Worm (Caenorhabditis elegans) whole organism, late embryonic: ENCODE data around the gene ret-1.
A peak's percentile ranks its signal among the peaks of the same experiment; 100 is the strongest.

Experiments
- C08G9.2 ChIP-seq: sonication (generic microtip); optimal IDR thresholded peaks from 2 replicates; lab custom pipeline; 2016; ENCODE audit warnings: mild to moderate bottlenecking, missing genetic modification characterization, moderate library complexity, missing compliant biosample characterization
- C38D4.7 ChIP-seq: fragments of 200-800 bp; sonication (Bioruptor generic); optimal IDR thresholded peaks from 2 replicates; lab custom pipeline; 2018; ENCODE audit warnings: mild to moderate bottlenecking, missing genetic modification characterization, moderate library complexity, missing compliant biosample characterization
- K02D7.2 ChIP-seq: sonication (generic microtip); optimal IDR thresholded peaks from 2 replicates; lab custom pipeline; 2017; ENCODE audit warnings: mild to moderate bottlenecking, missing genetic modification characterization, missing compliant biosample characterization
- K09A11.1 ChIP-seq: sonication (generic microtip); optimal IDR thresholded peaks from 2 replicates; lab custom pipeline; 2017; ENCODE audit warnings: antibody characterized with exemption, mild to moderate bottlenecking, missing genetic modification characterization, missing compliant biosample characterization; ENCODE audit not compliant: insufficient read depth
- T23F11.4 ChIP-seq: fragments of 200-800 bp; sonication (Bioruptor generic); optimal IDR thresholded peaks from 2 replicates; lab custom pipeline; 2018; ENCODE audit warnings: mild to moderate bottlenecking, missing genetic modification characterization, missing compliant biosample characterization
- Y22D7AL.16 ChIP-seq: sonication (generic microtip); optimal IDR thresholded peaks from 2 replicates; lab custom pipeline; 2016; ENCODE audit warnings: missing genetic modification characterization, missing compliant biosample characterization
- ceh-18 ChIP-seq: sonication (generic microtip); optimal IDR thresholded peaks from 2 replicates; lab custom pipeline; 2016; ENCODE audit warnings: missing genetic modification characterization, missing compliant biosample characterization
- ceh-19 ChIP-seq: fragments of 200-800 bp; sonication (Bioruptor generic); optimal IDR thresholded peaks from 2 replicates; lab custom pipeline; 2018; ENCODE audit warnings: mild to moderate bottlenecking, missing genetic modification characterization, missing compliant biosample characterization
- ceh-2 ChIP-seq: sonication (generic microtip); optimal IDR thresholded peaks from 2 replicates; lab custom pipeline; 2016; ENCODE audit warnings: missing genotype, missing genetic modification characterization, missing compliant biosample characterization
- ceh-22 ChIP-seq: sonication (generic microtip); optimal IDR thresholded peaks from 2 replicates; lab custom pipeline; 2017; ENCODE audit warnings: missing biosample characterization, missing genetic modification characterization
- ceh-24 ChIP-seq: sonication (generic microtip); optimal IDR thresholded peaks from 2 replicates; lab custom pipeline; 2016; ENCODE audit warnings: mild to moderate bottlenecking, missing genetic modification characterization, missing compliant biosample characterization
- ceh-30 ChIP-seq: fragments of 150-350 bp; optimal IDR thresholded peaks from 2 replicates; lab custom pipeline; 2014; ENCODE audit warnings: missing biosample characterization, missing genetic modification characterization
- ceh-34 ChIP-seq: sonication (generic microtip); optimal IDR thresholded peaks from 2 replicates; lab custom pipeline; 2016; ENCODE audit warnings: mild to moderate bottlenecking, missing genetic modification characterization, missing compliant biosample characterization
- ceh-45 ChIP-seq: fragments of 200-800 bp; sonication (Bioruptor generic); IDR thresholded peaks from 2 replicates; pipeline ENCODE4 v1.3.6; 2022; ENCODE audit warnings: missing genetic modification reagents, missing genetic modification characterization, missing compliant biosample characterization
- ceh-6 ChIP-seq: fragments of 200-800 bp; sonication (Bioruptor generic); optimal IDR thresholded peaks from 2 replicates; lab custom pipeline; 2018; ENCODE audit warnings: mild to moderate bottlenecking, missing genetic modification characterization, missing compliant biosample characterization
- ceh-9 ChIP-seq: sonication (generic microtip); optimal IDR thresholded peaks from 2 replicates; lab custom pipeline; 2016; ENCODE audit warnings: mild to moderate bottlenecking, missing genetic modification characterization, inconsistent platforms, missing compliant biosample characterization
- dmd-4 ChIP-seq: sonication (generic microtip); optimal IDR thresholded peaks from 2 replicates; lab custom pipeline; 2016; ENCODE audit warnings: borderline replicate concordance, missing genetic modification characterization, missing compliant biosample characterization
- dve-1 ChIP-seq: sonication (generic microtip); optimal IDR thresholded peaks from 2 replicates; lab custom pipeline; 2017; ENCODE audit warnings: antibody characterized with exemption, mild to moderate bottlenecking, missing genetic modification characterization, missing compliant biosample characterization
- elt-2 ChIP-seq: sonication (generic microtip); optimal IDR thresholded peaks from 2 replicates; lab custom pipeline; 2016; ENCODE audit warnings: missing genetic modification reagents, missing genetic modification characterization, missing compliant biosample characterization
- fkh-10 ChIP-seq: fragments of 150-350 bp; optimal IDR thresholded peaks from 2 replicates; lab custom pipeline; 2014; ENCODE audit warnings: missing biosample characterization, missing genetic modification reagents, missing genetic modification characterization
- hlh-6 ChIP-seq: sonication (generic microtip); optimal IDR thresholded peaks from 2 replicates; lab custom pipeline; 2016; ENCODE audit warnings: missing genotype, missing genetic modification characterization, missing compliant biosample characterization
- hlh-8 ChIP-seq: sonication (generic microtip); optimal IDR thresholded peaks from 2 replicates; lab custom pipeline; 2016; ENCODE audit warnings: missing genotype, missing genetic modification characterization, missing compliant biosample characterization
- madf-2 ChIP-seq: sonication (generic microtip); optimal IDR thresholded peaks from 2 replicates; lab custom pipeline; 2017; ENCODE audit warnings: missing genetic modification characterization, missing compliant biosample characterization
- mec-3 ChIP-seq: sonication (generic microtip); optimal IDR thresholded peaks from 2 replicates; lab custom pipeline; 2016; ENCODE audit warnings: borderline replicate concordance, missing genetic modification characterization, missing compliant biosample characterization
- nfya-1 ChIP-seq: sonication (generic microtip); optimal IDR thresholded peaks from 2 replicates; lab custom pipeline; 2017; ENCODE audit warnings: missing genetic modification characterization, mild to moderate bottlenecking, missing compliant biosample characterization, antibody characterized with exemption, moderate library complexity
- nhr-11 ChIP-seq: fragments of 150-350 bp; optimal IDR thresholded peaks from 2 replicates; lab custom pipeline; 2014; ENCODE audit warnings: missing biosample characterization, missing genetic modification characterization
- npax-4 ChIP-seq: sonication (generic microtip); optimal IDR thresholded peaks from 2 replicates; lab custom pipeline; 2016; ENCODE audit warnings: missing genetic modification characterization, missing compliant biosample characterization
- odd-2 ChIP-seq: sonication (generic microtip); optimal IDR thresholded peaks from 2 replicates; lab custom pipeline; 2017; ENCODE audit warnings: antibody characterized with exemption, mild to moderate bottlenecking, missing genetic modification characterization, missing compliant biosample characterization
- pax-1 ChIP-seq: fragments of 150-350 bp; optimal IDR thresholded peaks from 2 replicates; lab custom pipeline; 2014; ENCODE audit warnings: missing biosample characterization, missing genetic modification characterization
- pha-2 ChIP-seq: sonication (generic microtip); optimal IDR thresholded peaks from 2 replicates; lab custom pipeline; 2017; ENCODE audit warnings: mild to moderate bottlenecking, missing genetic modification characterization, missing compliant biosample characterization
- pha-4 ChIP-seq: fragments of 150-350 bp; optimal IDR thresholded peaks from 2 replicates; lab custom pipeline; 2018; ENCODE audit warnings: missing biosample characterization, missing genetic modification reagents, missing genetic modification characterization
- pqm-1 ChIP-seq: sonication (generic microtip); optimal IDR thresholded peaks from 2 replicates; lab custom pipeline; 2016; ENCODE audit warnings: missing genetic modification characterization, missing compliant biosample characterization
- rnt-1 ChIP-seq: sonication (generic microtip); optimal IDR thresholded peaks from 2 replicates; lab custom pipeline; 2016; ENCODE audit warnings: missing genetic modification characterization, missing compliant biosample characterization
- sox-4 ChIP-seq: sonication (generic microtip); optimal IDR thresholded peaks from 2 replicates; lab custom pipeline; 2017; ENCODE audit warnings: mild to moderate bottlenecking, missing genetic modification characterization, inconsistent platforms, missing compliant biosample characterization
- syd-9 ChIP-seq: sonication (generic microtip); optimal IDR thresholded peaks from 2 replicates; lab custom pipeline; 2016; ENCODE audit warnings: mild to moderate bottlenecking, missing genetic modification characterization, moderate library complexity, missing compliant biosample characterization
- tbx-7 ChIP-seq: sonication (generic microtip); optimal IDR thresholded peaks from 2 replicates; lab custom pipeline; 2016; ENCODE audit warnings: missing genotype, missing genetic modification characterization, missing compliant biosample characterization
- unc-3 ChIP-seq, 2 experiments: fragments of 200-800 bp in 1 of 2; sonication (Bioruptor generic) in 1 of 2; sonication (generic microtip) in 1 of 2; conservative IDR thresholded peaks in 1 of 2; optimal IDR thresholded peaks in 1 of 2; 2 replicates each; pipeline versions ENCODE4 v1.3.6 to Lab custom; 2016 to 2022; ENCODE audit warnings: missing compliant biosample characterization in 2 of 2, missing genetic modification characterization in 2 of 2, missing genetic modification reagents in 1 of 2
- unc-42 ChIP-seq: sonication (generic microtip); optimal IDR thresholded peaks from 2 replicates; lab custom pipeline; 2016; ENCODE audit warnings: missing genotype, missing genetic modification characterization, missing compliant biosample characterization
- unc-55 ChIP-seq: sonication (generic microtip); optimal IDR thresholded peaks from 2 replicates; lab custom pipeline; 2017; ENCODE audit warnings: missing biosample characterization, missing genetic modification reagents, missing genetic modification characterization
- unc-86 ChIP-seq: sonication (generic microtip); optimal IDR thresholded peaks from 2 replicates; lab custom pipeline; 2016; ENCODE audit warnings: missing genetic modification characterization, missing compliant biosample characterization
- zip-5 ChIP-seq: sonication (generic microtip); optimal IDR thresholded peaks from 2 replicates; lab custom pipeline; 2016; ENCODE audit warnings: missing genetic modification characterization, missing compliant biosample characterization

The ret-1 gene

ce11 chrV:14871365-14871764 is 24.2 kb upstream of the ret-1 start, which contains the start of gene ZC412.3:
TSS of gene ZC412.3 (minus strand) at chrV:14871547.
- no peak for TF ChIP-seq dmd-4
- TF ChIP-seq ceh-2 (tag; lab: Kevin White, UChicago), result no peak
- no peak for TF ChIP-seq unc-3 (GFP tag; conservative IDR thresholded peaks at IDR 0.05; lab: Robert Waterston, UW)
- no peak for TF ChIP-seq unc-3 (tag; optimal IDR thresholded peaks at IDR 0.05; lab: Kevin White, UChicago)
- TF ChIP-seq ceh-45 (GFP tag; lab: Robert Waterston, UW), result no peak
- TF ChIP-seq unc-55 (GFP tag; lab: Kevin White, UChicago), result peak; percentile 10
- TF ChIP-seq zip-5, result no peak
- TF ChIP-seq odd-2 (tag; lab: Kevin White, UChicago), result no peak
- TF ChIP-seq dve-1, result no peak
- no peak for TF ChIP-seq unc-86 (tag; lab: Kevin White, UChicago)
- TF ChIP-seq ceh-18 (tag; lab: Kevin White, UChicago), result peak; percentile 56
- no peak for TF ChIP-seq C08G9.2 (tag; lab: Kevin White, UChicago)
- no peak for TF ChIP-seq tbx-7 (tag; lab: Kevin White, UChicago)
- no peak for TF ChIP-seq sox-4 (tag; lab: Kevin White, UChicago)
- TF ChIP-seq mec-3 (tag; lab: Kevin White, UChicago), result no peak
- no peak for TF ChIP-seq K09A11.1 (tag; lab: Kevin White, UChicago)
- no peak for TF ChIP-seq rnt-1 (tag; lab: Kevin White, UChicago)
- TF ChIP-seq, all 69 proteins: peak for 2

ce11 chrV:14868181-14868580 is 21.0 kb upstream of the ret-1 start, which contains the start of gene gcy-14:
TSS of gene gcy-14 (minus strand) at chrV:14868281.
- no peak for TF ChIP-seq ceh-6 (GFP tag; lab: Kevin White, UChicago)
- no peak for TF ChIP-seq pqm-1 (tag; lab: Kevin White, UChicago)
- TF ChIP-seq K02D7.2, result no peak

- TF ChIP-seq C08G9.2 (tag; lab: Kevin White, UChicago) (no peak), zip-5 (no peak), unc-42 (tag; lab: Kevin White, UChicago) (peak; percentile 46)
- TF ChIP-seq, all 69 proteins: peak for 1
These were observed 12.2 kb upstream of the ret-1 start for ce11 chrV:14859380-14859779.

- TF ChIP-seq ceh-22 (tag; lab: Kevin White, UChicago), result no peak
- TF ChIP-seq pha-2 (tag; lab: Kevin White, UChicago), result no peak
- TF ChIP-seq ceh-18 (tag; lab: Kevin White, UChicago), result no peak
- no peak for TF ChIP-seq syd-9 (tag; lab: Kevin White, UChicago)
- no peak for TF ChIP-seq sox-4 (tag; lab: Kevin White, UChicago)
- no peak for TF ChIP-seq nfya-1 (tag; lab: Kevin White, UChicago)
- no peak for TF ChIP-seq Y22D7AL.16 (tag; lab: Kevin White, UChicago)
- no peak for TF ChIP-seq ceh-34 (tag; lab: Kevin White, UChicago)
- TF ChIP-seq hlh-8 (tag; lab: Kevin White, UChicago), result no peak
- TF ChIP-seq npax-4, result no peak
- no peak for TF ChIP-seq hlh-6 (tag; lab: Kevin White, UChicago)
- no peak for TF ChIP-seq rnt-1 (tag; lab: Kevin White, UChicago)
These were observed 11.3 kb upstream of the ret-1 start, which contains the start of gene npr-13 for ce11 chrV:14858503-14858902. TSS of gene npr-13 (minus strand) at chrV:14858603.

ce11 chrV:14855626-14856025 is 8.4 kb upstream of the ret-1 start:
- TF ChIP-seq elt-2 (tag; lab: Kevin White, UChicago) (peak; percentile 33), zip-5 (no peak), C38D4.7 (GFP tag; lab: Kevin White, UChicago) (peak; percentile 57), nhr-11 (tag; lab: Kevin White, UChicago) (no peak), ceh-34 (tag; lab: Kevin White, UChicago) (peak; percentile 28), mec-3 (tag; lab: Kevin White, UChicago) (no peak), pha-4 (tag; lab: Kevin White, UChicago) (no peak), pax-1 (tag; lab: Kevin White, UChicago) (no peak), fkh-10 (GFP tag; lab: Kevin White, UChicago) (no peak), unc-55 (GFP tag; lab: Kevin White, UChicago) (no peak), madf-2 (peak; percentile 40), ceh-45 (GFP tag; lab: Robert Waterston, UW) (no peak), T23F11.4 (GFP tag; lab: Kevin White, UChicago) (peak; percentile 45), ceh-30 (tag; lab: Kevin White, UChicago) (no peak), ceh-2 (tag; lab: Kevin White, UChicago) (peak; percentile 32), K09A11.1 (tag; lab: Kevin White, UChicago) (no peak), unc-86 (tag; lab: Kevin White, UChicago) (peak; percentile 42), Y22D7AL.16 (tag; lab: Kevin White, UChicago) (no peak), ceh-24 (tag; lab: Kevin White, UChicago) (no peak), unc-3 (GFP tag; conservative IDR thresholded peaks at IDR 0.05; lab: Robert Waterston, UW) (no peak; the same call in 1 of the 2 replicates), unc-3 (tag; optimal IDR thresholded peaks at IDR 0.05; lab: Kevin White, UChicago) (peak; percentile 32), ceh-9 (tag; lab: Kevin White, UChicago) (no peak), C08G9.2 (tag; lab: Kevin White, UChicago) (peak; percentile 44), ceh-18 (tag; lab: Kevin White, UChicago) (peak; percentile 1), ceh-19 (peak; percentile 44)
